Fruit fly (Drosophila melanogaster): ENCODE data around the gene bip1.
A peak's percentile ranks its signal among the peaks of the same experiment; 100 is the strongest.

bip1 gene

dm6 chr3L:8081822-8082221 lies 23.3 kb upstream of the bip1 start (continued):
- peak; percentile 21 for TF ChIP-seq CG2875 (GFP tag; optimal IDR thresholded peaks at IDR 0.05)
- peak; percentile 72 for TF ChIP-seq CG13287 (GFP tag; IDR thresholded peaks at IDR 0.05; ENCODE audit: partially characterized antibody)
- peak; percentile 13 for TF ChIP-seq CG30403 (GFP tag; optimal IDR thresholded peaks at IDR 0.05)
- TF ChIP-seq luna (GFP tag; optimal IDR thresholded peaks at IDR 0.05): peak; percentile 30
- peak; percentile 69 for TF ChIP-seq Hmr (GFP tag; optimal IDR thresholded peaks at IDR 0.05)
- TF ChIP-seq unc-4 (GFP tag; IDR thresholded peaks at IDR 0.05; ENCODE audit: partially characterized antibody): peak; percentile 51; the same call in 1 of the 2 replicates
- peak; percentile 40 for TF ChIP-seq dmrt99B (tag; optimal IDR thresholded peaks at IDR 0.05)
- TF ChIP-seq NC2α (GFP tag; optimal IDR thresholded peaks at IDR 0.05): no peak
- TF ChIP-seq Med (GFP tag): peak; percentile 95
- TF ChIP-seq CG30431 (GFP tag; optimal IDR thresholded peaks at IDR 0.05): no peak
- TF ChIP-seq odd (GFP tag; optimal IDR thresholded peaks at IDR 0.05): peak; percentile 46
- TF ChIP-seq CG9609 (GFP tag; optimal IDR thresholded peaks at IDR 0.05): no peak
- peak; percentile 89 for TF ChIP-seq lab (GFP tag; optimal IDR thresholded peaks at IDR 0.05)
- TF ChIP-seq Jarid2 (GFP tag; optimal IDR thresholded peaks at IDR 0.05): peak; percentile 63
- TF ChIP-seq slbo (GFP tag; IDR thresholded peaks at IDR 0.05): no peak
- TF ChIP-seq CG17385 (GFP tag; optimal IDR thresholded peaks at IDR 0.05): peak; percentile 64
- TF ChIP-seq CG33213 (GFP tag; optimal IDR thresholded peaks at IDR 0.05): no peak
- TF ChIP-seq Fer2 (tag; optimal IDR thresholded peaks at IDR 0.05): no peak
- no peak for TF ChIP-seq CG11093 (GFP tag; IDR thresholded peaks at IDR 0.05)
- TF ChIP-seq Xrp1 (GFP tag; IDR thresholded peaks at IDR 0.05): peak; percentile 31; the same call in 1 of the 2 replicates
- TF ChIP-seq hkb (optimal IDR thresholded peaks at IDR 0.05): no peak
- peak; percentile 67 for TF ChIP-seq hkb (GFP tag; IDR thresholded peaks at IDR 0.05)
- peak; percentile 15 for TF ChIP-seq gcm2 (GFP tag; optimal IDR thresholded peaks at IDR 0.05)
- TF ChIP-seq pzg (GFP tag; optimal IDR thresholded peaks at IDR 0.05): peak; percentile 32
- no peak for TF ChIP-seq CG16863 (GFP tag; optimal IDR thresholded peaks at IDR 0.05)
- TF ChIP-seq kay (GFP tag; optimal IDR thresholded peaks at IDR 0.05): no peak
- 0 out of 2 replicates have a peak, but pooled peaks have one; percentile 6 for TF ChIP-seq CG10321 (GFP tag; IDR thresholded peaks at IDR 0.05)
- no peak for TF ChIP-seq pros (GFP tag; optimal IDR thresholded peaks at IDR 0.05)
- peak; percentile 95 for TF ChIP-seq CG9215 (GFP tag; IDR thresholded peaks at IDR 0.05)
- TF ChIP-seq tup (GFP tag; optimal IDR thresholded peaks at IDR 0.05): peak; percentile 6
- peak; percentile 92 for TF ChIP-seq lbe (GFP tag; optimal IDR thresholded peaks at IDR 0.05)
- peak; percentile 53 for TF ChIP-seq PHDP (tag; optimal IDR thresholded peaks at IDR 0.05)
- peak; percentile 66 for TF ChIP-seq CG6765 (GFP tag; optimal IDR thresholded peaks at IDR 0.05)
- TF ChIP-seq CG14014 (GFP tag; IDR thresholded peaks at IDR 0.05): peak; percentile 38; the same call in 1 of the 2 replicates
- TF ChIP-seq sug (tag; optimal IDR thresholded peaks at IDR 0.05): peak; percentile 29
- TF ChIP-seq crc (GFP tag; optimal IDR thresholded peaks at IDR 0.05): peak; percentile 2
- no peak for TF ChIP-seq Poxn (GFP tag; IDR thresholded peaks at IDR 0.05)
- peak; percentile 7 for TF ChIP-seq CG7556 (GFP tag; optimal IDR thresholded peaks at IDR 0.05)
- peak; percentile 13 for TF ChIP-seq Ets97D (GFP tag; optimal IDR thresholded peaks at IDR 0.05)
- peak; percentile 28 for TF ChIP-seq CG8281 (tag; optimal IDR thresholded peaks at IDR 0.05)
- peak; percentile 43 for TF ChIP-seq CG5180 (GFP tag; optimal IDR thresholded peaks at IDR 0.05)
- TF ChIP-seq YL-1 (GFP tag; optimal IDR thresholded peaks at IDR 0.05): peak; percentile 51
- TF ChIP-seq CG13296 (GFP tag; optimal IDR thresholded peaks at IDR 0.05): peak; percentile 64
- peak; percentile 26 for TF ChIP-seq Hsf (GFP tag; optimal IDR thresholded peaks at IDR 0.05)
- TF ChIP-seq CG3407 (GFP tag; optimal IDR thresholded peaks at IDR 0.05): no peak
- TF ChIP-seq Lhr (GFP tag; optimal IDR thresholded peaks at IDR 0.05): peak; percentile 10
- TF ChIP-seq Meics (GFP tag; optimal IDR thresholded peaks at IDR 0.05): peak; percentile 52
- no peak for TF ChIP-seq klu (GFP tag; IDR thresholded peaks at IDR 0.05)
- peak; percentile 13 to 42 for TF ChIP-seq dpn (GFP tag; optimal IDR thresholded peaks at IDR 0.05)
- TF ChIP-seq CG34422 (GFP tag; IDR thresholded peaks at IDR 0.05): peak; percentile 48; the same call in 1 of the 3 replicates
- TF ChIP-seq pho (GFP tag; optimal IDR thresholded peaks at IDR 0.05): peak; percentile 39
